Fruit fly (Drosophila melanogaster) whole organism, prepupa: ENCODE results near the gene mRpS30.

Experiments
- CG1621 ChIP-seq: fragments of 200-800 bp; sonication (Bioruptor generic); optimal IDR thresholded peaks from 3 replicates; lab custom pipeline; 2018; ENCODE audit warnings: missing biosample characterization, mild to moderate bottlenecking, missing genetic modification characterization
- CG31627 ChIP-seq: fragments of 200-800 bp; sonication (Bioruptor generic); optimal IDR thresholded peaks from 3 replicates; lab custom pipeline; 2016; ENCODE audit warnings: missing biosample characterization, missing genetic modification characterization
- Eip75B ChIP-seq: fragments of 200-800 bp; sonication (Bioruptor generic); optimal IDR thresholded peaks from 3 replicates; lab custom pipeline; 2016; ENCODE audit warnings: missing biosample characterization, missing genetic modification characterization
- Eip93F ChIP-seq: fragments of 200-800 bp; sonication (Bioruptor generic); optimal IDR thresholded peaks from 2 replicates; lab custom pipeline; 2016; ENCODE audit warnings: missing biosample characterization, mild to moderate bottlenecking, missing genetic modification characterization
- Lpt ChIP-seq: fragments of 200-800 bp; sonication (Bioruptor generic); optimal IDR thresholded peaks from 3 replicates; lab custom pipeline; 2016; ENCODE audit warnings: missing biosample characterization, missing genetic modification characterization
- net ChIP-seq: fragments of 200-800 bp; sonication (Bioruptor generic); optimal IDR thresholded peaks from 3 replicates; lab custom pipeline; 2016; ENCODE audit warnings: missing biosample characterization, missing genetic modification characterization
- vri ChIP-seq: fragments of 200-800 bp; sonication (Bioruptor generic); optimal IDR thresholded peaks from 3 replicates; lab custom pipeline; 2016; ENCODE audit warnings: missing biosample characterization, mild to moderate bottlenecking, missing genetic modification characterization

- no peak for TF ChIP-seq net (GFP tag; lab: Kevin White, UChicago)
- no peak for TF ChIP-seq Lpt (GFP tag; lab: Kevin White, UChicago)
- TF ChIP-seq CG31627 (GFP tag; lab: Kevin White, UChicago), result no peak
- no peak for TF ChIP-seq CG1621
- TF ChIP-seq vri (GFP tag; lab: Kevin White, UChicago), result no peak
- TF ChIP-seq Eip75B, result no peak
- TF ChIP-seq Eip93F (GFP tag; lab: Kevin White, UChicago), result peak; percentile 22
These were observed 48.9 kb downstream of the mRpS30 start for dm6 chrX:15834594-15835236.
